Worm (Caenorhabditis elegans) whole organism, young adult: Measurements from ENCODE around the gene str-188.

Experiments used
- B0261.1 ChIP-seq: sonication (generic microtip); optimal IDR thresholded peaks from 2 replicates; lab custom pipeline; 2016; ENCODE audit warnings: mild to moderate bottlenecking, missing genetic modification characterization, moderate library complexity, missing compliant biosample characterization
- B0336.3 ChIP-seq: fragments of 200-800 bp; sonication (Bioruptor generic); IDR thresholded peaks from 2 replicates; pipeline ENCODE4 v1.3.6; 2022; ENCODE audit warnings: missing genetic modification characterization, missing compliant biosample characterization
- C17E4.6 ChIP-seq: fragments of 200-800 bp; sonication (Bioruptor generic); IDR thresholded peaks from 2 replicates; pipeline ENCODE4 v1.3.6; 2022; ENCODE audit warnings: missing genetic modification reagents, missing genetic modification characterization, missing compliant biosample characterization
- F23B12.7 ChIP-seq: sonication (generic microtip); optimal IDR thresholded peaks from 2 replicates; lab custom pipeline; 2017; ENCODE audit warnings: missing genetic modification characterization, mild to moderate bottlenecking, missing compliant biosample characterization, antibody characterized with exemption, moderate library complexity; ENCODE audit not compliant: insufficient read depth
- F39B2.1 ChIP-seq: fragments of 200-800 bp; sonication (Bioruptor generic); IDR thresholded peaks from 2 replicates; pipeline ENCODE4 v1.3.6; 2022; ENCODE audit warnings: missing genetic modification reagents, missing genetic modification characterization, missing compliant biosample characterization
- F49E8.2 ChIP-seq: sonication (generic microtip); optimal IDR thresholded peaks from 3 replicates; lab custom pipeline; 2017; ENCODE audit warnings: missing genetic modification characterization, mild to moderate bottlenecking, missing compliant biosample characterization, antibody characterized with exemption, moderate library complexity; ENCODE audit not compliant: insufficient read depth
- F52B5.7 ChIP-seq: sonication (generic microtip); optimal IDR thresholded peaks from 2 replicates; lab custom pipeline; 2016; ENCODE audit warnings: mild to moderate bottlenecking, missing genetic modification characterization, missing compliant biosample characterization
- K12H6.12 ChIP-seq: fragments of 200-800 bp; sonication (Bioruptor generic); optimal IDR thresholded peaks from 2 replicates; lab custom pipeline; 2018; ENCODE audit warnings: mild to moderate bottlenecking, missing genetic modification characterization, missing compliant biosample characterization
- Y56A3A.18 ChIP-seq: fragments of 200-800 bp; sonication (Bioruptor generic); IDR thresholded peaks from 2 replicates; pipeline ENCODE4 v1.3.6; 2022; ENCODE audit warnings: missing genetic modification reagents, missing genetic modification characterization, missing compliant biosample characterization
- Y79H2A.3 ChIP-seq: fragments of 200-800 bp; sonication (Bioruptor generic); conservative IDR thresholded peaks from 2 replicates; pipeline ENCODE4 v1.3.6; 2022; ENCODE audit warnings: missing genetic modification reagents, missing genetic modification characterization, missing compliant biosample characterization
- akir-1 ChIP-seq: fragments of 200-800 bp; sonication (Bioruptor generic); optimal IDR thresholded peaks from 2 replicates; lab custom pipeline; 2018; ENCODE audit warnings: mild to moderate bottlenecking, missing genetic modification characterization, moderate library complexity, missing compliant biosample characterization
- aptf-2 ChIP-seq: fragments of 200-800 bp; sonication (Bioruptor generic); conservative IDR thresholded peaks from 2 replicates; pipeline ENCODE4 v1.3.6; 2022; ENCODE audit warnings: missing genetic modification reagents, missing genetic modification characterization, missing compliant biosample characterization
- attf-5 ChIP-seq: fragments of 200-800 bp; sonication (Bioruptor generic); optimal IDR thresholded peaks from 2 replicates; lab custom pipeline; 2018; ENCODE audit warnings: mild to moderate bottlenecking, missing genetic modification characterization, missing compliant biosample characterization
- ceh-27 ChIP-seq: fragments of 200-800 bp; sonication (Bioruptor generic); optimal IDR thresholded peaks from 2 replicates; lab custom pipeline; 2018; ENCODE audit warnings: mild to moderate bottlenecking, missing genetic modification characterization, moderate library complexity, missing compliant biosample characterization
- ceh-40 ChIP-seq: fragments of 200-800 bp; sonication (Bioruptor generic); IDR thresholded peaks from 2 replicates; pipeline ENCODE4 v1.3.6; 2022; ENCODE audit warnings: missing genetic modification characterization, missing compliant biosample characterization
- dox-1 ChIP-seq: fragments of 200-800 bp; sonication (Bioruptor generic); IDR thresholded peaks from 2 replicates; pipeline ENCODE4 v1.3.6; 2022; ENCODE audit warnings: missing genetic modification reagents, missing genetic modification characterization, missing compliant biosample characterization
- dpl-1 ChIP-seq: fragments of 150-350 bp; optimal IDR thresholded peaks from 2 replicates; lab custom pipeline; 2014; ENCODE audit warnings: missing biosample characterization, missing genetic modification reagents, missing genetic modification characterization
- egrh-3 ChIP-seq: fragments of 200-800 bp; sonication (Bioruptor generic); IDR thresholded peaks from 2 replicates; pipeline ENCODE4 v1.3.6; 2022; ENCODE audit warnings: missing genetic modification reagents, missing genetic modification characterization, missing compliant biosample characterization
- gei-17 ChIP-seq: fragments of 200-800 bp; sonication (Bioruptor generic); optimal IDR thresholded peaks from 2 replicates; lab custom pipeline; 2018; ENCODE audit warnings: mild to moderate bottlenecking, missing genetic modification characterization, missing compliant biosample characterization
- hlh-12 ChIP-seq: sonication (generic microtip); optimal IDR thresholded peaks from 2 replicates; lab custom pipeline; 2016; ENCODE audit warnings: missing genetic modification characterization, missing compliant biosample characterization
- hlh-26 ChIP-seq: fragments of 200-800 bp; sonication (Bioruptor generic); conservative IDR thresholded peaks from 2 replicates; pipeline ENCODE4 v1.3.6; 2022; ENCODE audit warnings: missing genetic modification reagents, missing genetic modification characterization, missing compliant biosample characterization
- hmg-1.2 ChIP-seq: fragments of 200-800 bp; sonication (Bioruptor generic); IDR thresholded peaks from 2 replicates; pipeline ENCODE4 v1.3.6; 2022; ENCODE audit warnings: missing genetic modification reagents, missing genetic modification characterization, missing compliant biosample characterization
- hsf-1 ChIP-seq: fragments of 200-800 bp; sonication (Bioruptor generic); IDR thresholded peaks from 2 replicates; pipeline ENCODE4 v1.3.6; 2022; ENCODE audit warnings: missing genetic modification reagents, missing genetic modification characterization, missing compliant biosample characterization
- lin-26 ChIP-seq: fragments of 200-800 bp; sonication (Bioruptor generic); IDR thresholded peaks from 2 replicates; pipeline ENCODE4 v1.3.6; 2022; ENCODE audit warnings: missing genetic modification reagents, missing genetic modification characterization, missing compliant biosample characterization
- lin-40 ChIP-seq: sonication (generic microtip); optimal IDR thresholded peaks from 2 replicates; lab custom pipeline; 2016; ENCODE audit warnings: missing genetic modification characterization, mild to moderate bottlenecking, missing compliant biosample characterization, missing genotype, missing genetic modification reagents
- lin-54 ChIP-seq: fragments of 200-800 bp; sonication (Bioruptor generic); optimal IDR thresholded peaks from 2 replicates; lab custom pipeline; 2018; ENCODE audit warnings: mild to moderate bottlenecking, missing genetic modification characterization, missing compliant biosample characterization
- lsl-1 ChIP-seq: fragments of 200-800 bp; sonication (Bioruptor generic); optimal IDR thresholded peaks from 2 replicates; lab custom pipeline; 2018; ENCODE audit warnings: mild to moderate bottlenecking, missing genetic modification characterization, moderate library complexity, missing compliant biosample characterization
- madf-6 ChIP-seq: fragments of 200-800 bp; sonication (Bioruptor generic); IDR thresholded peaks from 2 replicates; pipeline ENCODE4 v1.3.6; 2022; ENCODE audit warnings: missing genetic modification reagents, missing genetic modification characterization, missing compliant biosample characterization
- mcd-1 ChIP-seq: fragments of 200-800 bp; sonication (Bioruptor generic); IDR thresholded peaks from 2 replicates; pipeline ENCODE4 v1.3.6; 2022; ENCODE audit warnings: missing genetic modification reagents, missing genetic modification characterization, missing compliant biosample characterization
- pbrm-1 ChIP-seq: fragments of 200-800 bp; sonication (Bioruptor generic); IDR thresholded peaks from 2 replicates; pipeline ENCODE4 v1.3.6; 2022; ENCODE audit warnings: missing genetic modification reagents, missing genetic modification characterization, missing compliant biosample characterization
- pha-4 ChIP-seq: fragments of 150-350 bp; sonication (generic microtip); optimal IDR thresholded peaks from 2 replicates; lab custom pipeline; 2014; ENCODE audit warnings: missing biosample characterization, missing genetic modification reagents, missing genetic modification characterization
- rcor-1 ChIP-seq: fragments of 200-800 bp; sonication (Bioruptor generic); IDR thresholded peaks from 2 replicates; pipeline ENCODE4 v1.3.6; 2022; ENCODE audit warnings: missing genetic modification reagents, missing genetic modification characterization, missing compliant biosample characterization
- rpc-1 ChIP-seq, 2 experiments: fragments of 150-350 bp in 1 of 2; sonication (generic microtip) in 1 of 2; optimal IDR thresholded peaks; 2 replicates each; lab custom pipeline; 2014 to 2018; ENCODE audit warnings: missing biosample characterization in 1 of 2, missing genetic modification characterization in 1 of 2, missing genetic modification reagents in 1 of 2, missing genotype in 1 of 2
- snpc-1.1 ChIP-seq: sonication (generic microtip); optimal IDR thresholded peaks from 2 replicates; lab custom pipeline; 2017; ENCODE audit warnings: missing genetic modification characterization, mild to moderate bottlenecking, missing compliant biosample characterization, antibody characterized with exemption, moderate library complexity, missing genotype, missing genetic modification reagents; ENCODE audit not compliant: insufficient read depth
- snpc-3.4 ChIP-seq: sonication (generic microtip); optimal IDR thresholded peaks from 2 replicates; lab custom pipeline; 2017; ENCODE audit warnings: missing genetic modification characterization, mild to moderate bottlenecking, missing compliant biosample characterization, antibody characterized with exemption, moderate library complexity, missing genotype, missing genetic modification reagents
- snpc-4 ChIP-seq, 5 experiments: fragments of 150-350 bp in 1 of 5; sonication (generic microtip) in 4 of 5; optimal IDR thresholded peaks; 2 replicates each; lab custom pipeline; 2014 to 2018; ENCODE audit warnings: missing genetic modification characterization in 5 of 5, missing biosample characterization in 3 of 5, antibody characterized with exemption in 2 of 5, mild to moderate bottlenecking in 2 of 5, missing compliant biosample characterization in 2 of 5, missing genotype in 2 of 5, moderate library complexity in 2 of 5, missing genetic modification reagents in 1 of 5
- somi-1 ChIP-seq: fragments of 200-800 bp; sonication (Bioruptor generic); optimal IDR thresholded peaks from 2 replicates; lab custom pipeline; 2018; ENCODE audit warnings: mild to moderate bottlenecking, missing genetic modification characterization, missing compliant biosample characterization
- tbp1 ChIP-seq: fragments of 200-800 bp; sonication (Bioruptor generic); optimal IDR thresholded peaks from 2 replicates; lab custom pipeline; 2018; ENCODE audit warnings: mild to moderate bottlenecking, missing genetic modification characterization, missing compliant biosample characterization
- zfh-2 ChIP-seq: fragments of 200-800 bp; sonication (Bioruptor generic); conservative IDR thresholded peaks from 2 replicates; pipeline ENCODE4 v1.3.6; 2022; ENCODE audit warnings: missing genetic modification reagents, missing genetic modification characterization, missing compliant biosample characterization
- zim-3 ChIP-seq: sonication (generic microtip); optimal IDR thresholded peaks from 2 replicates; lab custom pipeline; 2017; ENCODE audit warnings: mild to moderate bottlenecking, missing genetic modification characterization, moderate library complexity, missing compliant biosample characterization
- ztf-18 ChIP-seq: sonication (generic microtip); optimal IDR thresholded peaks from 2 replicates; lab custom pipeline; 2016; ENCODE audit warnings: missing genotype, mild to moderate bottlenecking, missing genetic modification characterization, missing compliant biosample characterization

The str-188 gene

DNA sequence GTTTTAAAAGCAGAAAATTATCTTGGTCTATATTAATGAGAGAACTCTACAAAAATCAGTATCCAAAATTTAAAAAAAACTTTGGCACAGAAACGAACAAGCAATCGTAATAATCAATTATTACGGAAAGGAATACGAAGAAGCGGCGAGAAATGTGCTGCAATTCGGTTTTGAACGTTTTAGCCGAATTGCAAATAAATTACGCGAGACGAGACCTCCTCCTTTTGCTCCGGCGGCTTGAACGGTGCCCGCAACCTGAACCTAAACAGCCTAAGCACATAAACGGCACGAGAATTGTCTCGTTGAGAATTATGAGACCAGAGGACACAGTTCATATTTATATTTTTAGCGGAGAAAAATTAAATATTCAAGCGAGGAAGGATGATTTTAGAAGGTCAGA, 27.1 kb upstream of the str-188 start (continued):
- TF ChIP-seq F52B5.7 (tag; lab: Kevin White, UChicago) (peak; percentile 57), pbrm-1 (0 out of 2 replicates have a peak, but pooled peaks have one; percentile 28), B0336.3 (GFP tag; lab: Robert Waterston, UW) (peak; percentile 84), snpc-1.1 (tag; lab: Kevin White, UChicago) (no peak)
- TF ChIP-seq, all 124 proteins: peak for 19

DNA sequence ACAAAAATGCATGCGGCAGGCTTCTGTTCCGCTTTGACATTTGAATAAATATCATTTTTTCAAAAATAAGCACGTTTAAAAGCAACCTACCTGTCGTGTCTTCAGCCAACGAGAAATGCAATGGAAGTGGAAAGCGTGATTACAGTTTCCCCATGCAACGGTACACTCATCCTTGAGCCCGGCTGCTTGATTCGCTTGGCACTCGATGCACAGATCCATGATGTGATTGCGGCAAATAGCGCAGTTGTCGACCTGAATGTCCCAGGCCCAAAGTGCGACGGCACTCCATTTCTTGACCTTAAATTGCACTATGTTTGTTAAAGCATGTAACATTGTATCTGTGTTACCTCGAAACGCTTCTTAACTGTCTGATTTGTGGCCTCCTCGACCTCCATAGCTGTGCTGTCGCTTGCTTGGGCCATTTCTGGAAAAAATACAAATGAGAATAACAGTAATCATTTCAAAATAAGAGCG, 26.4 kb upstream of the str-188 start, which contains the start of gene rbx-1:
rbx-1 (minus strand) TSS at position 424 of the 474 bp plus-strand sequence.
- TF ChIP-seq lin-26 (GFP tag; lab: Robert Waterston, UW) (no peak), K12H6.12 (tag; lab: Kevin White, UChicago) (no peak), snpc-1.1 (tag; lab: Kevin White, UChicago) (no peak), dpl-1 (GFP tag; lab: Kevin White, UChicago) (no peak), F49E8.2 (no peak), snpc-3.4 (tag; lab: Kevin White, UChicago) (no peak), pha-4 (no peak), Y79H2A.3 (GFP tag; lab: Robert Waterston, UW) (no peak), F39B2.1 (GFP tag; lab: Robert Waterston, UW) (no peak), hlh-26 (GFP tag; lab: Robert Waterston, UW) (no peak), rcor-1 (GFP tag; lab: Robert Waterston, UW) (no peak), B0261.1 (tag; lab: Kevin White, UChicago) (no peak), C17E4.6 (GFP tag; lab: Robert Waterston, UW) (no peak), ceh-40 (no peak), hlh-12 (no peak), B0336.3 (GFP tag; lab: Robert Waterston, UW) (no peak)
- TF ChIP-seq, all 124 proteins: peak for 0

DNA sequence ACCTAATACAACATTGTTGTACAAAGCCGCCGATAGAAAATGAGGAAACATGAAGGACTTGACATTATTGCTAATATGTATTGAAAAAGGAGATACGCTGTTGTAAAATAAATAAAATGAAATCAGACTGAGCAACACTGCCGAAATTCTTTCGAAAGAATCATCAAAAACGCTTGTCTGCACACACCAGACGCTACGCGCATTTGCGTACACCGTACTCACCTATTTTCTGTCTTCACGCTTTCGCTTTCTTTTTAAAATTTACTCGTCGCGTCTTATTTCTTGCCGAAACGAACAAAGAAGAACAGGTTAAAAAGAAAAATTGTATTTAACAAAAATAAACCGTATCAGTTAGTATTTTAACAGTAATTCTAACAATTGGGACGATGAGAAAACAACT, 25.8 kb upstream of the str-188 start:
- TF ChIP-seq F23B12.7 (tag; lab: Kevin White, UChicago) (peak; percentile 38), mcd-1 (GFP tag; lab: Robert Waterston, UW) (no peak), tbp1 (GFP tag; lab: Kevin White, UChicago) (peak; percentile 4), madf-6 (GFP tag; lab: Robert Waterston, UW) (peak; percentile 49; the same call in 1 of the 2 replicates), lsl-1 (GFP tag; lab: Kevin White, UChicago) (peak; percentile 57), hmg-1.2 (peak; percentile 41; the same call in 1 of the 2 replicates), ztf-18 (tag; lab: Kevin White, UChicago) (peak; percentile 12), zim-3 (no peak), Y56A3A.18 (no peak)

DNA sequence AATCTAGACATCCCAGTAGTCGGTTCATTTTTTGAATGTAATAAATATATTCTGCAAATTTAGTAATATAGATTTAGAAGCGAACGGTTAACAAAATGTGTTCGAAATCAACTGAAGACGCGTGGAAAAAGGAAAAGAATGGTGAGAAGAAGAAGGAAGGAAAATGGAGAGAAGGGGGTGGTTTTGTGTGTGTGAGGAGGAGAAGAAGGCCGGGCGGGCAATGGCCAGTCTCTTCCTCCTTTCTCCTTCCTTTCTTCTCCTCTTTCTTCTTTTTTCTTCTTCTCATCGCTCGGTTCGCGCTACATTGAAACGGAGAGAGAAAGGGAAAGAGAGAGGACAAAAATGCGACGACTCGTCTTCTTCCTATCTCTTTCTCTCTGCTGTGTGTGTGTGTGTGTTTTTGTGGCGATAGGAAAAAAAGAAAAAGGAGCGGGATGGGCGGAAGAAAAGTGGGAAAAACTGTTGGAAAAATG, 24.4 kb upstream of the str-188 start, which contains the start of gene ztf-9:
ztf-9 (minus strand) TSS at position 51 of the 473 bp plus-strand sequence.
- TF ChIP-seq aptf-2 (no peak), F23B12.7 (tag; lab: Kevin White, UChicago) (peak; percentile 17), mcd-1 (GFP tag; lab: Robert Waterston, UW) (peak; percentile 35; the same call in 1 of the 2 replicates), rpc-1 (optimal IDR thresholded peaks at IDR 0.05; lab: Kevin White, UChicago) (no peak), rpc-1 (tag; optimal IDR thresholded peaks at IDR 0.05; lab: Kevin White, UChicago) (no peak), zfh-2 (no peak), snpc-4 (GFP tag; optimal IDR thresholded peaks at IDR 0.05; lab: Kevin White, UChicago) (no peak), snpc-4 (tag; optimal IDR thresholded peaks at IDR 0.05; lab: Kevin White, UChicago) (peak in 1 of 4 experiments; percentile 1), hsf-1 (GFP tag; lab: Robert Waterston, UW) (no peak), somi-1 (peak; percentile 34), gei-17 (GFP tag; lab: Kevin White, UChicago) (no peak), lin-40 (peak; percentile 42), akir-1 (GFP tag; lab: Kevin White, UChicago) (no peak), dox-1 (GFP tag; lab: Robert Waterston, UW) (0 out of 2 replicates have a peak, but pooled peaks have one; percentile 69), K12H6.12 (tag; lab: Kevin White, UChicago) (peak; percentile 26), ceh-27 (GFP tag; lab: Kevin White, UChicago) (peak; percentile 5), hlh-26 (GFP tag; lab: Robert Waterston, UW) (no peak), attf-5 (GFP tag; lab: Kevin White, UChicago) (peak; percentile 33), egrh-3 (GFP tag; lab: Robert Waterston, UW) (peak; percentile 69), lin-54 (GFP tag; lab: Kevin White, UChicago) (peak; percentile 23)
